Fruit fly (Drosophila melanogaster) whole organism, embryonic: Measurements from ENCODE around the gene nAChRalpha7.

ENCODE experiments used
- Adf1 ChIP-seq: fragments of 200-800 bp; sonication (Bioruptor generic); IDR thresholded peaks from 2 replicates; pipeline ENCODE4 v1.3.6; 2022; ENCODE audit warnings: missing biosample characterization, missing genetic modification characterization
- Antp ChIP-seq: fragments of 200-800 bp; sonication (Bioruptor generic); optimal IDR thresholded peaks from 3 replicates; lab custom pipeline; 2016; ENCODE audit warnings: missing biosample characterization, missing genetic modification characterization
- Awh ChIP-seq: fragments of 200-800 bp; sonication (Bioruptor generic); IDR thresholded peaks from 2 replicates; pipeline ENCODE4, ENCODE4 v1.3.6; 2022; ENCODE audit warnings: missing biosample characterization, missing genetic modification characterization
- Bgb ChIP-seq: fragments of 200-800 bp; sonication (Bioruptor generic); IDR thresholded peaks from 2 replicates; pipeline ENCODE4 v1.3.6; 2022; ENCODE audit warnings: missing biosample characterization, missing genetic modification characterization; ENCODE audit not compliant: partially characterized antibody
- CG10654 ChIP-seq: fragments of 200-800 bp; sonication (Bioruptor generic); optimal IDR thresholded peaks from 2 replicates; lab custom pipeline; 2016; ENCODE audit warnings: missing biosample characterization, missing genetic modification characterization
- CG11247 ChIP-seq: fragments of 200-800 bp; sonication (Bioruptor generic); IDR thresholded peaks from 2 replicates; pipeline ENCODE4 v1.3.6; 2022; ENCODE audit warnings: missing biosample characterization, missing genetic modification characterization
- CG12659 ChIP-seq: fragments of 200-800 bp; sonication (Bioruptor generic); optimal IDR thresholded peaks from 3 replicates; lab custom pipeline; 2017; ENCODE audit warnings: mild to moderate bottlenecking, missing biosample characterization, missing genetic modification reagents, missing genetic modification characterization
- CG15073 ChIP-seq: fragments of 200-800 bp; sonication (Bioruptor generic); optimal IDR thresholded peaks from 2 replicates; lab custom pipeline; 2016; ENCODE audit warnings: missing biosample characterization, missing genetic modification characterization
- CG15479 ChIP-seq: fragments of 200-800 bp; sonication (Bioruptor generic); optimal IDR thresholded peaks from 3 replicates; lab custom pipeline; 2019; ENCODE audit warnings: missing biosample characterization, mild to moderate bottlenecking, missing genetic modification characterization, moderate library complexity
- CG1602 ChIP-seq: fragments of 200-800 bp; sonication (Bioruptor generic); optimal IDR thresholded peaks from 3 replicates; lab custom pipeline; 2016; ENCODE audit warnings: missing biosample characterization, missing genetic modification characterization
- CG17328 ChIP-seq: fragments of 200-800 bp; sonication (Bioruptor generic); IDR thresholded peaks from 2 replicates; pipeline ENCODE4 v1.3.6; 2022; ENCODE audit warnings: missing biosample characterization, missing genetic modification characterization
- CG17359 ChIP-seq: fragments of 200-800 bp; sonication (Bioruptor generic); optimal IDR thresholded peaks from 3 replicates; lab custom pipeline; 2018; ENCODE audit warnings: missing biosample characterization, mild to moderate bottlenecking, missing genetic modification characterization, moderate library complexity
- CG17802 ChIP-seq: fragments of 200-800 bp; sonication (Bioruptor generic); optimal IDR thresholded peaks from 2 replicates; lab custom pipeline; 2018; ENCODE audit warnings: missing biosample characterization, mild to moderate bottlenecking, missing genetic modification characterization, moderate library complexity
- CG18011 ChIP-seq: fragments of 200-800 bp; sonication (Bioruptor generic); optimal IDR thresholded peaks from 2 replicates; lab custom pipeline; 2017; ENCODE audit warnings: missing biosample characterization, missing genetic modification characterization, mild to moderate bottlenecking, moderate library complexity, missing genotype
- CG1832 ChIP-seq: fragments of 200-800 bp; sonication (Bioruptor generic); optimal IDR thresholded peaks from 2 replicates; lab custom pipeline; 2017; ENCODE audit warnings: missing biosample characterization, mild to moderate bottlenecking, missing genetic modification characterization, inconsistent platforms
- CG18764 ChIP-seq: fragments of 200-800 bp; sonication (Bioruptor generic); optimal IDR thresholded peaks from 3 replicates; lab custom pipeline; 2016; ENCODE audit warnings: missing biosample characterization, missing genetic modification characterization
- CG2199 ChIP-seq: fragments of 200-800 bp; sonication (Bioruptor generic); IDR thresholded peaks from 3 replicates; pipeline ENCODE4 v1.3.6; 2022; ENCODE audit warnings: missing biosample characterization, missing genetic modification characterization
- CG4820 ChIP-seq: fragments of 200-800 bp; sonication (Bioruptor generic); optimal IDR thresholded peaks from 3 replicates; lab custom pipeline; 2016; ENCODE audit warnings: missing biosample characterization, missing genetic modification characterization
- CG5245 ChIP-seq: fragments of 200-800 bp; sonication (Bioruptor generic); optimal IDR thresholded peaks from 3 replicates; lab custom pipeline; 2016; ENCODE audit warnings: missing biosample characterization, missing genetic modification characterization
- CG6254 ChIP-seq: fragments of 200-800 bp; sonication (Bioruptor generic); optimal IDR thresholded peaks from 3 replicates; lab custom pipeline; 2017; ENCODE audit warnings: mild to moderate bottlenecking, missing biosample characterization, missing genetic modification reagents, missing genetic modification characterization
- CG6689 ChIP-seq: fragments of 200-800 bp; sonication (Bioruptor generic); IDR thresholded peaks from 2 replicates; pipeline ENCODE4 v1.3.6; 2022; ENCODE audit warnings: missing biosample characterization, missing genetic modification characterization
- CG7839 ChIP-seq: fragments of 200-800 bp; sonication (Bioruptor generic); optimal IDR thresholded peaks from 3 replicates; lab custom pipeline; 2018; ENCODE audit warnings: missing biosample characterization, mild to moderate bottlenecking, missing genetic modification characterization, moderate library complexity
- CG9215 ChIP-seq: fragments of 200-800 bp; sonication (Bioruptor generic); IDR thresholded peaks from 2 replicates; pipeline ENCODE4 v1.3.6; 2022; ENCODE audit warnings: missing biosample characterization, missing genetic modification characterization
- CoRest ChIP-seq: fragments of 200-800 bp; sonication (Bioruptor generic); optimal IDR thresholded peaks from 3 replicates; lab custom pipeline; 2018; ENCODE audit warnings: missing biosample characterization, mild to moderate bottlenecking, missing genetic modification characterization, moderate library complexity
- Dref ChIP-seq: fragments of 200-800 bp; sonication (Bioruptor generic); IDR thresholded peaks from 2 replicates; pipeline ENCODE4 v1.3.6; 2022; ENCODE audit warnings: missing biosample characterization, missing genetic modification characterization
- H2.0 ChIP-seq: fragments of 200-800 bp; sonication (Bioruptor generic); IDR thresholded peaks from 2 replicates; pipeline ENCODE4 v1.3.6; 2022; ENCODE audit warnings: missing biosample characterization, missing genetic modification characterization
- Hey ChIP-seq: fragments of 200-800 bp; sonication (Bioruptor generic); optimal IDR thresholded peaks from 3 replicates; lab custom pipeline; 2018; ENCODE audit warnings: missing biosample characterization, mild to moderate bottlenecking, missing genetic modification characterization
- Hmx ChIP-seq: fragments of 200-800 bp; sonication (Bioruptor generic); optimal IDR thresholded peaks from 2 replicates; lab custom pipeline; 2016; ENCODE audit warnings: missing biosample characterization, missing genetic modification characterization
- Lhr ChIP-seq: fragments of 200-800 bp; sonication (Bioruptor generic); optimal IDR thresholded peaks from 3 replicates; lab custom pipeline; 2017; ENCODE audit warnings: mild to moderate bottlenecking, missing biosample characterization, missing genetic modification reagents, missing genetic modification characterization
- Lpt ChIP-seq: fragments of >200 bp; optimal IDR thresholded peaks from 2 replicates; lab custom pipeline; 2018; ENCODE audit warnings: missing biosample characterization, missing genetic modification characterization
- Nf-YB ChIP-seq: fragments of 200-800 bp; sonication (Bioruptor generic); optimal IDR thresholded peaks from 3 replicates; lab custom pipeline; 2019; ENCODE audit warnings: missing biosample characterization, mild to moderate bottlenecking, missing genetic modification characterization, moderate library complexity
- Nf-YC ChIP-seq: fragments of 200-800 bp; optimal IDR thresholded peaks from 3 replicates; lab custom pipeline; 2019; ENCODE audit warnings: missing biosample characterization, mild to moderate bottlenecking, missing genetic modification characterization, moderate library complexity
- al ChIP-seq: fragments of 200-800 bp; sonication (Bioruptor generic); IDR thresholded peaks from 2 replicates; pipeline ENCODE4 v1.3.6; 2022; ENCODE audit warnings: missing biosample characterization, missing genetic modification characterization
- ash1 ChIP-seq: fragments of 200-800 bp; sonication (Bioruptor generic); optimal IDR thresholded peaks from 2 replicates; lab custom pipeline; 2018; ENCODE audit warnings: missing biosample characterization, mild to moderate bottlenecking, missing genetic modification characterization
- ato ChIP-seq: fragments of 200-800 bp; sonication (Bioruptor generic); IDR thresholded peaks from 2 replicates; pipeline ENCODE4 v1.3.6; 2022; ENCODE audit warnings: missing biosample characterization, missing genetic modification characterization; ENCODE audit not compliant: partially characterized antibody
- ci ChIP-seq: fragments of 200-800 bp; sonication (Bioruptor generic); IDR thresholded peaks from 3 replicates; pipeline ENCODE4 v1.3.6; 2022; ENCODE audit warnings: missing biosample characterization, missing genetic modification characterization
- croc ChIP-seq: fragments of 200-800 bp; sonication (Bioruptor generic); conservative IDR thresholded peaks from 3 replicates; pipeline ENCODE4 v1.3.6; 2022; ENCODE audit warnings: missing biosample characterization, missing genetic modification characterization
- crp ChIP-seq, 2 experiments: fragments of 200-800 bp; sonication (Bioruptor generic); optimal IDR thresholded peaks; 2 replicates in 1 of 2; 3 replicates in 1 of 2; lab custom pipeline; 2017; ENCODE audit warnings: missing biosample characterization in 2 of 2, missing genetic modification characterization in 2 of 2, mild to moderate bottlenecking in 1 of 2, moderate library complexity in 1 of 2
- cwo ChIP-seq: fragments of 200-800 bp; sonication (Bioruptor generic); optimal IDR thresholded peaks from 3 replicates; lab custom pipeline; 2017; ENCODE audit warnings: missing biosample characterization, missing genetic modification characterization, mild to moderate bottlenecking, moderate library complexity, missing genetic modification reagents
- dati ChIP-seq: fragments of 200-800 bp; sonication (Bioruptor generic); IDR thresholded peaks from 2 replicates; pipeline ENCODE4 v1.3.6; 2022; ENCODE audit warnings: missing biosample characterization, missing genetic modification characterization
- klu ChIP-seq: fragments of 200-800 bp; sonication (Bioruptor generic); IDR thresholded peaks from 2 replicates; pipeline ENCODE4 v1.3.6; 2022; ENCODE audit warnings: missing biosample characterization, missing genetic modification characterization
- kni ChIP-seq: fragments of 200-800 bp; sonication (Bioruptor generic); optimal IDR thresholded peaks from 3 replicates; lab custom pipeline; 2017; ENCODE audit warnings: mild to moderate bottlenecking, missing biosample characterization, missing genetic modification reagents, missing genetic modification characterization
- lov ChIP-seq, 2 experiments: fragments of 200-800 bp in 1 of 2; fragments of >200 bp in 1 of 2; sonication (Bioruptor generic) in 1 of 2; IDR thresholded peaks in 1 of 2; optimal IDR thresholded peaks in 1 of 2; 2 replicates in 1 of 2; 3 replicates in 1 of 2; pipeline versions ENCODE4 v1.3.6 to Lab custom; 2017 to 2022; ENCODE audit warnings: missing biosample characterization in 1 of 2, missing genetic modification characterization in 1 of 2
- onecut ChIP-seq: fragments of 200-800 bp; sonication (Bioruptor generic); IDR thresholded peaks from 2 replicates; pipeline ENCODE4 v1.3.6; 2022; ENCODE audit warnings: missing biosample characterization, missing genetic modification characterization
- prd ChIP-seq, 3 experiments: fragments of >200 bp in 2 of 3; fragments of 200-800 bp in 1 of 3; sonication (Bioruptor generic) in 1 of 3; optimal IDR thresholded peaks in 2 of 3; IDR thresholded peaks in 1 of 3; 2 replicates in 2 of 3; 3 replicates in 1 of 3; pipeline versions ENCODE4 v1.3.6 to Lab custom; 2017 to 2022; ENCODE audit warnings: missing biosample characterization in 1 of 3, missing genetic modification characterization in 1 of 3
- unpg ChIP-seq: fragments of 200-800 bp; sonication (Bioruptor generic); optimal IDR thresholded peaks from 3 replicates; lab custom pipeline; 2018; ENCODE audit warnings: missing biosample characterization, mild to moderate bottlenecking, missing genetic modification characterization, moderate library complexity

nAChRalpha7 gene

dm6 chrX:19297899-19298784 is 50.1 kb downstream of the nAChRalpha7 start, which contains the start of gene CG8034 (continued):
- TF ChIP-seq Adf1 (GFP tag; lab: Robert Waterston, UW) (peak; percentile 96), Nf-YB (GFP tag; lab: Kevin White, UChicago) (peak; percentile 86), CG15073 (GFP tag; lab: Kevin White, UChicago) (peak; percentile 55), CG6689 (peak; percentile 96), CG6254 (peak; percentile 93), al (peak; percentile 95), H2.0 (peak; percentile 89), CoRest (peak; percentile 99), klu (peak; percentile 95), kni (peak; percentile 99), CG4820 (GFP tag; lab: Kevin White, UChicago) (peak; percentile 93), CG7839 (tag; lab: Kevin White, UChicago) (peak; percentile 98), CG18764 (GFP tag; lab: Kevin White, UChicago) (peak; percentile 89), onecut (peak; percentile 89), Antp (GFP tag; lab: Kevin White, UChicago) (peak; percentile 94), Hmx (GFP tag; lab: Kevin White, UChicago) (peak; percentile 89), CG2199 (GFP tag; lab: Robert Waterston, UW) (0 out of 3 replicates have a peak, but pooled peaks have one; percentile 61), CG18011 (GFP tag; lab: Kevin White, UChicago) (peak; percentile 83), CG12659 (GFP tag; lab: Kevin White, UChicago) (peak; percentile 98), CG17328 (GFP tag; lab: Robert Waterston, UW) (peak; percentile 83), cwo (peak; percentile 96), prd (optimal IDR thresholded peaks at IDR 0.05; lab: Kevin White, UChicago) (no peak), prd (GFP tag; IDR thresholded peaks at IDR 0.05; lab: Robert Waterston, UW) (peak; percentile 97), CG15479 (GFP tag; lab: Kevin White, UChicago) (peak; percentile 39), Nf-YC (tag; lab: Kevin White, UChicago) (peak; percentile 91), CG9215 (GFP tag; lab: Robert Waterston, UW) (peak; percentile 96), CG5245 (GFP tag; lab: Kevin White, UChicago) (peak; percentile 89), Dref (peak; percentile 36; the same call in 1 of the 2 replicates), lov (optimal IDR thresholded peaks at IDR 0.05; lab: Kevin White, UChicago) (no peak), lov (GFP tag; IDR thresholded peaks at IDR 0.05; lab: Robert Waterston, UW) (peak; percentile 83; the same call in 2 of the 3 replicates), Bgb (GFP tag; lab: Robert Waterston, UW) (0 out of 2 replicates have a peak, but pooled peaks have one; percentile 44), unpg (GFP tag; lab: Kevin White, UChicago) (peak; percentile 97), CG17802 (tag; lab: Kevin White, UChicago) (peak; percentile 84), dati (GFP tag; lab: Robert Waterston, UW) (0 out of 2 replicates have a peak, but pooled peaks have one; percentile 65), Lhr (GFP tag; lab: Kevin White, UChicago) (peak; percentile 85), CG1602 (peak; percentile 94), ash1 (GFP tag; lab: Kevin White, UChicago) (peak; percentile 64), Awh (GFP tag; lab: Robert Waterston, UW) (peak; percentile 90), Hey (tag; lab: Kevin White, UChicago) (peak; percentile 81), CG1832 (GFP tag; lab: Kevin White, UChicago) (no peak), CG11247 (GFP tag; lab: Robert Waterston, UW) (peak; percentile 90), CG10654 (peak; percentile 94), crp (GFP tag; optimal IDR thresholded peaks at IDR 0.05; lab: Kevin White, UChicago) (peak in 1 of 2 experiments; percentile 68), Lpt (GFP tag; lab: Kevin White, UChicago) (no peak), ci (GFP tag; lab: Robert Waterston, UW) (peak; percentile 90), CG17359 (tag; lab: Kevin White, UChicago) (peak; percentile 95), ato (GFP tag; lab: Robert Waterston, UW) (no peak), croc (GFP tag; lab: Robert Waterston, UW) (peak; percentile 94)
